Worm (Caenorhabditis elegans) whole organism, midembryonic: ENCODE measurements around the gene del-9.

Source experiments
- cog-1 ChIP-seq: sonication (generic microtip); optimal IDR thresholded peaks from 2 replicates; lab custom pipeline; 2016; ENCODE audit warnings: missing genetic modification characterization, missing compliant biosample characterization
- flt-1 ChIP-seq: fragments of 200-800 bp; sonication (Bioruptor generic); IDR thresholded peaks from 2 replicates; pipeline ENCODE4 v1.3.6; 2022; ENCODE audit warnings: missing genetic modification characterization, missing compliant biosample characterization
- med-1 ChIP-seq: sonication (generic microtip); optimal IDR thresholded peaks from 2 replicates; lab custom pipeline; 2017; ENCODE audit warnings: missing genetic modification characterization, mild to moderate bottlenecking, missing compliant biosample characterization, antibody characterized with exemption, missing genetic modification reagents; ENCODE audit not compliant: insufficient read depth
- ref-1 ChIP-seq: fragments of 200-800 bp; sonication (Bioruptor generic); conservative IDR thresholded peaks from 2 replicates; pipeline ENCODE4 v1.3.6; 2022; ENCODE audit warnings: missing genetic modification reagents, missing genetic modification characterization, missing compliant biosample characterization

DNA sequence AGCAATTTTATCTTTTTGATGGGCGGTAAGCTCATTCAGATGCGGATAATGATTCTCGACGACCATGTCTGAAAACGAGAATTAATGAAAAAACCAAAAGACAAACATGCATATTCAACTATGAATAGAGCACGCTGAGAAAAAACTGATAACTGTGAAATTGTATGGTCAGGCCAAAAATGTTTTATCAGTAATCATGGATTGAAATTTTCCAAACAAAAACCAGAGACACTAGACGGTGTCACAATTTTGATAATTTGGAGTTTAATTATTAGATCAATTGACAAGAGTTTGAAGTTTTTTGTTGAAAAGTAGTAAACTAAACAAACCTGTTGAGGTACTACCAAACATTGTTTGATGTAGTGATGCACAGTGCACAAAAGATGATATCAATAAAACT, 16.7 kb downstream of the del-9 start, which contains the start of gene cgr-1:
- TF ChIP-seq flt-1 (GFP tag; lab: Robert Waterston, UW) (no peak), ref-1 (GFP tag; lab: Robert Waterston, UW) (no peak), med-1 (GFP tag; lab: Kevin White, UChicago) (no peak), cog-1 (no peak)
